Fruit fly (Drosophila melanogaster) whole organism: ENCODE results near the gene CG15725.

Experiments used
- CG8478 ChIP-seq: fragments of >200 bp; optimal IDR thresholded peaks from 2 replicates; lab custom pipeline; 2018; ENCODE audit warnings: inconsistent platforms
- Dll ChIP-seq: fragments of >200 bp; optimal IDR thresholded peaks from 2 replicates; lab custom pipeline; 2017
- pan ChIP-seq: fragments of >200 bp; optimal IDR thresholded peaks from 2 replicates; lab custom pipeline; 2017
- psq ChIP-seq: fragments of >200 bp; optimal IDR thresholded peaks from 2 replicates; lab custom pipeline; 2017
- usp ChIP-seq: fragments of >200 bp; optimal IDR thresholded peaks from 2 replicates; lab custom pipeline; 2017; ENCODE audit warnings: missing biosample characterization, missing genetic modification characterization, mixed read lengths

dm6 chrX:12747746-12748710 lies 42.4 kb downstream of the CG15725 start:
- TF ChIP-seq CG8478 (lab: Kevin White, UChicago): no peak
- TF ChIP-seq usp (GFP tag; lab: Kevin White, UChicago): no peak
- TF ChIP-seq pan (lab: Kevin White, UChicago): no peak
- no peak for TF ChIP-seq Dll
- no peak for TF ChIP-seq psq
